Fruit fly (Drosophila melanogaster): ENCODE results near the gene Dci.

The Dci gene

dm6 chr3L:805642-806218, 45.4 kb upstream of the Dci start (continued):
- TF ChIP-seq CG8924 (tag; optimal IDR thresholded peaks at IDR 0.05): peak; percentile 55
- TF ChIP-seq az2 (GFP tag; optimal IDR thresholded peaks at IDR 0.05): peak; percentile 59
- peak; percentile 72 for TF ChIP-seq CG17328 (GFP tag; IDR thresholded peaks at IDR 0.05)
- no peak for TF ChIP-seq bbx (GFP tag; IDR thresholded peaks at IDR 0.05; ENCODE audit: partially characterized antibody)
- 0 out of 2 replicates have a peak, but pooled peaks have one; percentile 7 for TF ChIP-seq gt (GFP tag; IDR thresholded peaks at IDR 0.05)
- peak; percentile 13 for TF ChIP-seq CG8290 (GFP tag; optimal IDR thresholded peaks at IDR 0.05)
- TF ChIP-seq CG8290 (tag; optimal IDR thresholded peaks at IDR 0.05): no peak
- TF ChIP-seq NK7.1 (GFP tag; optimal IDR thresholded peaks at IDR 0.05): peak; percentile 9
- peak; percentile 9 for TF ChIP-seq CG33213 (GFP tag; optimal IDR thresholded peaks at IDR 0.05)
- no peak for TF ChIP-seq CG15479 (GFP tag; optimal IDR thresholded peaks at IDR 0.05)
- TF ChIP-seq bab2 (GFP tag; optimal IDR thresholded peaks at IDR 0.05): peak; percentile 69
- TF ChIP-seq CG14667 (GFP tag; IDR thresholded peaks at IDR 0.05): 0 out of 2 replicates have a peak, but pooled peaks have one; percentile 13
- TF ChIP-seq CG2199 (GFP tag; IDR thresholded peaks at IDR 0.05): 0 out of 3 replicates have a peak, but pooled peaks have one; percentile 61
- TF ChIP-seq HLH3B (GFP tag; IDR thresholded peaks at IDR 0.05): peak; percentile 67
- TF ChIP-seq gsb (GFP tag; IDR thresholded peaks at IDR 0.05): no peak
- TF ChIP-seq gro (GFP tag; optimal IDR thresholded peaks at IDR 0.05): no peak
- no peak for TF ChIP-seq Tbp (GFP tag; optimal IDR thresholded peaks at IDR 0.05)
- TF ChIP-seq sim (GFP tag; IDR thresholded peaks at IDR 0.05): no peak
- TF ChIP-seq CG31365 (tag; optimal IDR thresholded peaks at IDR 0.05): peak; percentile 9
- no peak for TF ChIP-seq ab (GFP tag; optimal IDR thresholded peaks at IDR 0.05)
- peak; percentile 39 for TF ChIP-seq jumu (GFP tag; optimal IDR thresholded peaks at IDR 0.05)
- peak; percentile 56 for TF ChIP-seq Oli (tag; optimal IDR thresholded peaks at IDR 0.05)
- TF ChIP-seq CG10209 (GFP tag; optimal IDR thresholded peaks at IDR 0.05): peak; percentile 22
- TF ChIP-seq lov (optimal IDR thresholded peaks at IDR 0.05): no peak
- 0 out of 3 replicates have a peak, but pooled peaks have one; percentile 4 for TF ChIP-seq lov (GFP tag; IDR thresholded peaks at IDR 0.05)
- TF ChIP-seq CG3726 (GFP tag; IDR thresholded peaks at IDR 0.05): peak; percentile 56; the same call in 1 of the 3 replicates
- TF ChIP-seq CG15269 (tag; optimal IDR thresholded peaks at IDR 0.05): peak; percentile 23
- TF ChIP-seq Hr39 (optimal IDR thresholded peaks at IDR 0.05): no peak
- TF ChIP-seq CG4730 (GFP tag; IDR thresholded peaks at IDR 0.05): no peak
- TF ChIP-seq CG8944 (GFP tag; optimal IDR thresholded peaks at IDR 0.05): peak; percentile 25
- TF ChIP-seq CG13287 (GFP tag; IDR thresholded peaks at IDR 0.05; ENCODE audit: partially characterized antibody): no peak
- no peak for TF ChIP-seq HmgZ (tag; optimal IDR thresholded peaks at IDR 0.05)
- TF ChIP-seq CG12071 (GFP tag; optimal IDR thresholded peaks at IDR 0.05): peak; percentile 32
- TF ChIP-seq CoRest (tag; optimal IDR thresholded peaks at IDR 0.05): peak; percentile 47
- peak; percentile 35; the same call in 1 of the 2 replicates for TF ChIP-seq H2.0 (GFP tag; IDR thresholded peaks at IDR 0.05)
- TF ChIP-seq CG1832 (GFP tag; optimal IDR thresholded peaks at IDR 0.05): peak; percentile 14
- peak; percentile 10 for TF ChIP-seq Abd-B (GFP tag; optimal IDR thresholded peaks at IDR 0.05)
- peak; percentile 91 for TF ChIP-seq Med (GFP tag)
- peak; percentile 34; the same call in 1 of the 2 replicates for TF ChIP-seq Oaz (GFP tag; IDR thresholded peaks at IDR 0.05)
- TF ChIP-seq CG8765 (GFP tag; IDR thresholded peaks at IDR 0.05): peak; percentile 11; the same call in 1 of the 2 replicates
- peak; percentile 55 for TF ChIP-seq CG10654 (GFP tag; optimal IDR thresholded peaks at IDR 0.05)
- TF ChIP-seq CG11696 (GFP tag; IDR thresholded peaks at IDR 0.05): 0 out of 2 replicates have a peak, but pooled peaks have one; percentile 14
- TF ChIP-seq pum (GFP tag; optimal IDR thresholded peaks at IDR 0.05): peak; percentile 43
- TF ChIP-seq Dad (GFP tag; optimal IDR thresholded peaks at IDR 0.05): no peak
- peak; percentile 37; the same call in 1 of the 2 replicates for TF ChIP-seq CG1024 (GFP tag; IDR thresholded peaks at IDR 0.05)
- no peak for TF ChIP-seq CG17186 (GFP tag; optimal IDR thresholded peaks at IDR 0.05)
- peak; percentile 74 for TF ChIP-seq CG1603 (tag; optimal IDR thresholded peaks at IDR 0.05)
- peak; percentile 52 for TF ChIP-seq CG16863 (GFP tag; optimal IDR thresholded peaks at IDR 0.05)
- peak; percentile 42 for TF ChIP-seq Side (GFP tag; optimal IDR thresholded peaks at IDR 0.05)
- no peak for TF ChIP-seq B-H2 (GFP tag; optimal IDR thresholded peaks at IDR 0.05)
- peak; percentile 65 for TF ChIP-seq ems (GFP tag; optimal IDR thresholded peaks at IDR 0.05)
- peak; percentile 48 for TF ChIP-seq CG13775 (GFP tag; optimal IDR thresholded peaks at IDR 0.05)

Measured in whole organism, embryonic.